Worm (Caenorhabditis elegans) whole organism, L4 larva: ENCODE data around the gene his-24.

Source experiments
- F26F4.8 ChIP-seq: fragments of 200-800 bp; sonication (Bioruptor generic); conservative IDR thresholded peaks from 2 replicates; pipeline ENCODE4 v1.3.6; 2022; ENCODE audit warnings: missing genetic modification characterization, missing compliant biosample characterization
- F37D6.2 ChIP-seq: sonication (generic microtip); optimal IDR thresholded peaks from 2 replicates; lab custom pipeline; 2016; ENCODE audit warnings: mild to moderate bottlenecking, missing genetic modification characterization, missing compliant biosample characterization
- F44E2.7 ChIP-seq: fragments of 200-800 bp; sonication (Bioruptor generic); IDR thresholded peaks from 2 replicates; pipeline ENCODE4 v2.1.2; 2022; ENCODE audit warnings: missing genetic modification characterization, missing compliant biosample characterization
- T20F7.1 ChIP-seq: fragments of 200-800 bp; sonication (Bioruptor generic); optimal IDR thresholded peaks from 2 replicates; lab custom pipeline; 2018; ENCODE audit warnings: mild to moderate bottlenecking, missing genetic modification characterization, missing compliant biosample characterization
- aha-1 ChIP-seq: fragments of 150-350 bp; peaks from one replicate; lab custom pipeline; 2014; ENCODE audit warnings: missing biosample characterization, missing genetic modification characterization
- ama-1 ChIP-seq: fragments of 150-350 bp; optimal IDR thresholded peaks from 2 replicates; lab custom pipeline; 2014; ENCODE audit warnings: inconsistent platforms, mixed read lengths
- arid-1 ChIP-seq: fragments of 200-800 bp; sonication (Bioruptor generic); conservative IDR thresholded peaks from 2 replicates; pipeline ENCODE4 v1.3.6; 2022; ENCODE audit warnings: missing genetic modification reagents, missing genetic modification characterization, missing compliant biosample characterization
- ceh-32 ChIP-seq: sonication (generic microtip); optimal IDR thresholded peaks from 2 replicates; lab custom pipeline; 2016; ENCODE audit warnings: mild to moderate bottlenecking, missing genetic modification characterization, missing compliant biosample characterization; ENCODE audit not compliant: poor library complexity
- ceh-44 ChIP-seq: fragments of 200-800 bp; sonication (Bioruptor generic); IDR thresholded peaks from 2 replicates; pipeline ENCODE4 v1.3.6; 2022; ENCODE audit warnings: missing genetic modification reagents, missing genetic modification characterization, missing compliant biosample characterization
- ces-1 ChIP-seq: fragments of 150-350 bp; sonication (generic microtip); optimal IDR thresholded peaks from 4 replicates; lab custom pipeline; 2014; ENCODE audit warnings: missing biosample characterization, missing genetic modification reagents, missing genetic modification characterization
- daf-12 ChIP-seq: fragments of 150-350 bp; optimal IDR thresholded peaks from 2 replicates; lab custom pipeline; 2014; ENCODE audit warnings: missing biosample characterization, missing genetic modification reagents, missing genetic modification characterization
- dmd-8 ChIP-seq: fragments of 200-800 bp; sonication (Bioruptor generic); IDR thresholded peaks from 2 replicates; pipeline ENCODE4 v1.3.6; 2022; ENCODE audit warnings: missing genetic modification characterization, missing compliant biosample characterization
- dpl-1 ChIP-seq: fragments of 150-350 bp; optimal IDR thresholded peaks from 2 replicates; lab custom pipeline; 2014; ENCODE audit warnings: missing biosample characterization, missing genetic modification reagents, missing genetic modification characterization
- duxl-1 ChIP-seq: sonication (generic microtip); optimal IDR thresholded peaks from 2 replicates; lab custom pipeline; 2016; ENCODE audit warnings: mild to moderate bottlenecking, missing genetic modification characterization, moderate library complexity, missing compliant biosample characterization; ENCODE audit not compliant: poor library complexity
- dve-1 ChIP-seq: sonication (generic microtip); optimal IDR thresholded peaks from 2 replicates; lab custom pipeline; 2017; ENCODE audit warnings: antibody characterized with exemption, mild to moderate bottlenecking, missing genetic modification characterization, missing compliant biosample characterization; ENCODE audit not compliant: insufficient read depth
- egl-27 ChIP-seq: sonication (generic microtip); optimal IDR thresholded peaks from 3 replicates; lab custom pipeline; 2017; ENCODE audit warnings: missing biosample characterization, missing genetic modification reagents, missing genetic modification characterization
- egl-43 ChIP-seq: fragments of 200-800 bp; sonication (Bioruptor generic); IDR thresholded peaks from 2 replicates; pipeline ENCODE4 v1.3.6; 2022; ENCODE audit warnings: missing genetic modification reagents, missing genetic modification characterization, missing compliant biosample characterization
- fkh-10 ChIP-seq: fragments of 150-350 bp; optimal IDR thresholded peaks from 2 replicates; lab custom pipeline; 2014; ENCODE audit warnings: missing biosample characterization, missing genetic modification reagents, missing genetic modification characterization
- gei-8 ChIP-seq: fragments of 200-800 bp; sonication (Bioruptor generic); optimal IDR thresholded peaks from 2 replicates; lab custom pipeline; 2018; ENCODE audit warnings: mild to moderate bottlenecking, missing genetic modification characterization, missing compliant biosample characterization
- hif-1 ChIP-seq, 2 experiments: sonication (generic microtip); optimal IDR thresholded peaks; 2 replicates each; lab custom pipeline; 2016 to 2017; ENCODE audit warnings: missing compliant biosample characterization in 2 of 2, missing genetic modification characterization in 2 of 2, missing genetic modification reagents in 2 of 2, missing genotype in 2 of 2, mild to moderate bottlenecking in 1 of 2
- hlh-30 ChIP-seq: sonication (generic microtip); optimal IDR thresholded peaks from 2 replicates; lab custom pipeline; 2017; ENCODE audit warnings: antibody characterized with exemption, mild to moderate bottlenecking, missing genetic modification characterization, missing compliant biosample characterization; ENCODE audit not compliant: insufficient read depth
- hmg-1.1 ChIP-seq: fragments of 200-800 bp; sonication (Bioruptor generic); IDR thresholded peaks from 2 replicates; pipeline ENCODE4 v1.3.6; 2022; ENCODE audit warnings: missing genetic modification reagents, missing genetic modification characterization, missing compliant biosample characterization
- lin-29 ChIP-seq: fragments of 200-800 bp; sonication (Bioruptor generic); IDR thresholded peaks from 2 replicates; pipeline ENCODE4 v1.3.6; 2022; ENCODE audit warnings: missing genetic modification reagents, missing genetic modification characterization, missing compliant biosample characterization
- lir-3 ChIP-seq: sonication (generic microtip); optimal IDR thresholded peaks from 2 replicates; lab custom pipeline; 2016; ENCODE audit warnings: mild to moderate bottlenecking, missing genetic modification characterization, missing compliant biosample characterization
- lsy-2 ChIP-seq, 2 experiments: fragments of 150-350 bp in 1 of 2; sonication (generic microtip) in 1 of 2; optimal IDR thresholded peaks; 2 replicates each; lab custom pipeline; 2014 to 2017; ENCODE audit warnings: missing biosample characterization in 2 of 2, missing genetic modification characterization in 2 of 2
- madf-9 ChIP-seq: fragments of 200-800 bp; sonication (Bioruptor generic); conservative IDR thresholded peaks from 2 replicates; pipeline ENCODE4 v1.3.6; 2022; ENCODE audit warnings: missing genetic modification reagents, missing genetic modification characterization, missing compliant biosample characterization
- mdt-29 ChIP-seq: fragments of 200-800 bp; sonication (Bioruptor generic); IDR thresholded peaks from 2 replicates; pipeline ENCODE4 v1.3.6; 2022; ENCODE audit warnings: missing genetic modification reagents, missing genetic modification characterization, missing compliant biosample characterization
- mes-2 ChIP-seq: sonication (generic microtip); optimal IDR thresholded peaks from 2 replicates; lab custom pipeline; 2016; ENCODE audit warnings: missing genotype, mild to moderate bottlenecking, missing genetic modification characterization, missing compliant biosample characterization; ENCODE audit not compliant: poor library complexity, severe bottlenecking
- mxl-3 ChIP-seq: fragments of 200-800 bp; sonication (Bioruptor generic); optimal IDR thresholded peaks from 2 replicates; lab custom pipeline; 2018; ENCODE audit warnings: mild to moderate bottlenecking, missing genetic modification characterization, missing compliant biosample characterization
- nhr-11 ChIP-seq: fragments of 150-350 bp; optimal IDR thresholded peaks from 2 replicates; lab custom pipeline; 2014; ENCODE audit warnings: missing biosample characterization, missing genetic modification characterization
- nhr-237 ChIP-seq: sonication (generic microtip); optimal IDR thresholded peaks from 2 replicates; lab custom pipeline; 2017; ENCODE audit warnings: missing biosample characterization, missing genetic modification characterization
- nhr-25 ChIP-seq: sonication (generic microtip); optimal IDR thresholded peaks from 2 replicates; lab custom pipeline; 2017; ENCODE audit warnings: missing genetic modification characterization, mild to moderate bottlenecking, missing compliant biosample characterization, antibody characterized with exemption, moderate library complexity, borderline replicate concordance; ENCODE audit not compliant: insufficient read depth
- nhr-41 ChIP-seq: fragments of 200-800 bp; sonication (Bioruptor generic); IDR thresholded peaks from 2 replicates; pipeline ENCODE4 v1.3.6; 2022; ENCODE audit warnings: missing genetic modification reagents, missing genetic modification characterization, missing compliant biosample characterization
- nhr-42 ChIP-seq: fragments of 200-800 bp; sonication (Bioruptor generic); IDR thresholded peaks from 2 replicates; pipeline ENCODE4 v1.3.6; 2022; ENCODE audit warnings: missing genetic modification characterization, missing compliant biosample characterization
- nhr-6 ChIP-seq: fragments of 150-350 bp; optimal IDR thresholded peaks from 2 replicates; lab custom pipeline; 2014; ENCODE audit warnings: missing biosample characterization, missing genetic modification characterization
- nhr-77 ChIP-seq: fragments of 150-350 bp; optimal IDR thresholded peaks from 2 replicates; lab custom pipeline; 2014; ENCODE audit warnings: missing biosample characterization, missing genetic modification characterization
- php-3 ChIP-seq: fragments of 200-800 bp; sonication (Bioruptor generic); IDR thresholded peaks from 2 replicates; pipeline ENCODE4 v1.3.6; 2022; ENCODE audit warnings: missing genetic modification reagents, missing genetic modification characterization, missing compliant biosample characterization
- rbr-2 ChIP-seq: sonication (generic microtip); optimal IDR thresholded peaks from 2 replicates; lab custom pipeline; 2016; ENCODE audit warnings: missing genotype, missing genetic modification characterization, missing compliant biosample characterization
- skn-1 ChIP-seq: fragments of 150-350 bp; optimal IDR thresholded peaks from 2 replicates; lab custom pipeline; 2014; ENCODE audit warnings: missing biosample characterization, missing genetic modification characterization
- snpc-4 ChIP-seq: fragments of 150-350 bp; optimal IDR thresholded peaks from 2 replicates; lab custom pipeline; 2014; ENCODE audit warnings: missing biosample characterization, missing genetic modification characterization
- spr-1 ChIP-seq: sonication (generic microtip); optimal IDR thresholded peaks from 2 replicates; lab custom pipeline; 2016; ENCODE audit warnings: mild to moderate bottlenecking, missing genetic modification characterization, missing compliant biosample characterization
- spr-3 ChIP-seq: fragments of 200-800 bp; sonication (Bioruptor generic); optimal IDR thresholded peaks from 2 replicates; lab custom pipeline; 2018; ENCODE audit warnings: mild to moderate bottlenecking, missing genetic modification characterization, missing compliant biosample characterization
- tag-97 ChIP-seq: fragments of 200-800 bp; sonication (Bioruptor generic); IDR thresholded peaks from 2 replicates; pipeline ENCODE4 v1.3.6; 2022; ENCODE audit warnings: missing genetic modification characterization, missing compliant biosample characterization
- zip-11 ChIP-seq: fragments of 200-800 bp; sonication (Bioruptor generic); IDR thresholded peaks from 2 replicates; pipeline ENCODE4 v1.3.6; 2022; ENCODE audit warnings: missing genetic modification characterization, missing compliant biosample characterization
- zip-2 ChIP-seq: fragments of 150-350 bp; optimal IDR thresholded peaks from 2 replicates; lab custom pipeline; 2014; ENCODE audit warnings: missing biosample characterization, missing genetic modification characterization
- ztf-11 ChIP-seq: fragments of 150-350 bp; optimal IDR thresholded peaks from 2 replicates; lab custom pipeline; 2014; ENCODE audit warnings: missing biosample characterization, missing genetic modification characterization

his-24 gene

DNA sequence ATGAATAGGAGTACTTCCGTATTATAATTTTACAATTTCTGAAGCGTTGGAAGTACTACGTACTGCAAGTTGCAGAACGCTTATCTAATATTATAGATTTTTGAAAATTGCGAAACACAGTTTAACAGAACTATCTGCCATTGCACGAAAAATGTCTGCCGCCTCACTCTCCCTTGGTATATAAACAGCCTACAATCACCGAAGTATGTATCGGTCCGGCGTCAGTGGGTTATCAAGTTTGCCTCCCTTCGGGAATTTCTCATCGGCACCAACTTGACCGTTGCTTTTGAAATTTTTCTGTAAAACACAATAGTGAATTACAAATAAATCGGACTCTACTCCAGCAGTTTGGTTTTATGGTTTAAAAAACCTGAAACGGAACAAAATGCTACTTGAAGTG is 12.6 kb upstream of the his-24 start (continued):
- no peak for TF ChIP-seq daf-12 (tag; lab: Kevin White, UChicago)
- no peak for TF ChIP-seq nhr-41 (GFP tag; lab: Robert Waterston, UW)
- no peak for TF ChIP-seq dpl-1

DNA sequence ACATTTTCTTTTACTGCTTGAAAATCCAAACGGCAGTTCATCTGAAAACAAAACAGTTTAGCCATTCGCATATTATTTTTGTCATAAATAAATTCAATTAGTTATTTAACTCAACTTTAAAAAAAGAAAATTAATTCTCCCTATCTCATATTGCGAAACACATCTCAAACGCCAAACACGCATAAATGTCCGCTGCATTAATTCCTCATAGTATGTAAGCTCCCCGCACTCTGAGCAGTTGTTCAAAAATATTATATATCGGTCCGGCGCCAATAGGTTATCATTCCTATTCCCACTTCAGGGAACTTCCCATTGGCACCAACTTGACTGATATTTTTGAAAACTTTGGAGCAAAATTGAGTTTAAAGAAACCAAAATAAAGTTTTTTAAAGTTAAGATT is 11.7 kb upstream of the his-24 start:
- TF ChIP-seq lsy-2 (tag; optimal IDR thresholded peaks at IDR 0.05; lab: Kevin White, UChicago): peak in 1 of 2 experiments; percentile 73
- peak; percentile 17 for TF ChIP-seq duxl-1 (tag; lab: Kevin White, UChicago)
- TF ChIP-seq nhr-77 (tag; lab: Kevin White, UChicago): no peak
- TF ChIP-seq snpc-4: peak; percentile 87
- no peak for TF ChIP-seq gei-8 (GFP tag; lab: Kevin White, UChicago)
- TF ChIP-seq dve-1 (tag; lab: Kevin White, UChicago): peak; percentile 51
- peak; percentile 65 for TF ChIP-seq F37D6.2 (tag; lab: Kevin White, UChicago)
- peak; percentile 48 for TF ChIP-seq hmg-1.1
- peak; percentile 54 for TF ChIP-seq mes-2
- TF ChIP-seq, all 104 proteins: peak for 7

DNA sequence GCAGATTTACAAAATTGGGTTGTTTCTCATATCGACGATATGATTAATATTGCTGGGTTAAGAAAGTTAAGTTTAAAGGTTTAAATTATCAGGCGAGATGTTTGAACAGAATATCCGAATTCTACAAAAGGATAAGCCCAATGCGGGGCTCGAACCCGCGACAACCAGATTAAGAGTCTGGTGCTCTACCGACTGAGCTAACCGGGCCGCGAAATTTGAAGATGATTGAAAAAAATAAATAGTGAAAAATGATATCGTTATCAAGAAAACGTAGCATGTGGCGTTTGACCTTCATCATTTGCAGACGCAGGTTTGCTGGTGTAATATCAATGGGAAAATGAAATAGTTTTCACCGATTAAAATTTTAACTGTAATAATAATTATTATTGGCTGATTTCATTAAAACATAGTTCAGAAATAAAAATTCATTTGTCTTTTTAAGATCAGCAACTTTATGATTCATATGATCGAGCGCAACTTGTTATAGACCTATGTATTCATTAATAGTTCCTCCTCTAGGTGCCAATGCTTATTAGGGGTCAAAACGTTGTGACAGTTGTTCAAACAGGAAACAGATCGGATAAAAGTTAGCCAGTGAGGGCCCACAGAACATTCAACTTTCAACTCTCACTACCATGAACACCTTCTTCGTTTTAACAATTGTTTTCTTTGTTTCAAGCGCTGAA is 11.0 kb upstream of the his-24 start, which contains the start of gene M163.11:
M163.11 (plus strand) TSS at position 636 of the 686 bp plus-strand sequence.
- no peak for TF ChIP-seq skn-1
- peak; percentile 43 for TF ChIP-seq T20F7.1 (GFP tag; lab: Kevin White, UChicago)
- TF ChIP-seq nhr-42 (GFP tag; lab: Robert Waterston, UW): peak; percentile 74
- no peak for TF ChIP-seq snpc-4
- TF ChIP-seq F44E2.7 (GFP tag; lab: Robert Waterston, UW): 0 out of 2 replicates have a peak, but pooled peaks have one; percentile 62
- TF ChIP-seq lir-3 (tag; lab: Kevin White, UChicago): no peak
- no peak for TF ChIP-seq nhr-6
- no peak for TF ChIP-seq lin-29 (GFP tag; lab: Robert Waterston, UW)
- no peak for TF ChIP-seq ceh-32
- TF ChIP-seq nhr-11 (tag; lab: Kevin White, UChicago): no peak
- no peak for TF ChIP-seq php-3
- TF ChIP-seq mxl-3 (GFP tag; lab: Kevin White, UChicago): peak; percentile 24
- no peak for TF ChIP-seq nhr-237 (tag; lab: Kevin White, UChicago)
- peak; percentile 12 for TF ChIP-seq aha-1 (tag; lab: Kevin White, UChicago)
- TF ChIP-seq ceh-44 (GFP tag; lab: Robert Waterston, UW): peak; percentile 26; the same call in 1 of the 2 replicates
- peak; percentile 63 for TF ChIP-seq hlh-30 (tag; lab: Kevin White, UChicago)
- TF ChIP-seq ama-1: no peak
- TF ChIP-seq madf-9 (GFP tag; lab: Robert Waterston, UW): peak; percentile 77
- TF ChIP-seq egl-43 (GFP tag; lab: Robert Waterston, UW): peak; percentile 92
- TF ChIP-seq spr-3 (GFP tag; lab: Kevin White, UChicago): peak; percentile 55
- no peak for TF ChIP-seq fkh-10
- peak; percentile 82; the same call in 1 of the 2 replicates for TF ChIP-seq F26F4.8
- no peak for TF ChIP-seq daf-12 (tag; lab: Kevin White, UChicago)
- peak; percentile 70 for TF ChIP-seq mdt-29
- no peak for TF ChIP-seq egl-27 (tag; lab: Kevin White, UChicago)
- peak; percentile 39 for TF ChIP-seq dve-1 (tag; lab: Kevin White, UChicago)
- no peak for TF ChIP-seq ces-1 (GFP tag; lab: Kevin White, UChicago)
- peak; percentile 80 for TF ChIP-seq dmd-8 (GFP tag; lab: Robert Waterston, UW)
- TF ChIP-seq nhr-25 (tag; lab: Kevin White, UChicago): peak; percentile 30
- TF ChIP-seq ztf-11: no peak
- no peak for TF ChIP-seq hif-1 (tag; optimal IDR thresholded peaks at IDR 0.05; lab: Kevin White, UChicago)
- TF ChIP-seq tag-97 (GFP tag; lab: Robert Waterston, UW): no peak
- no peak for TF ChIP-seq zip-11 (GFP tag; lab: Robert Waterston, UW)
- TF ChIP-seq zip-2 (tag; lab: Kevin White, UChicago): peak; percentile 61
- peak; percentile 72; the same call in 1 of the 2 replicates for TF ChIP-seq arid-1 (GFP tag; lab: Robert Waterston, UW)
- TF ChIP-seq spr-1 (tag; lab: Kevin White, UChicago): no peak
- TF ChIP-seq rbr-2 (tag; lab: Kevin White, UChicago): no peak
